Worm (Caenorhabditis elegans): Measurements from ENCODE around the gene Y43F8A.2.

- TF ChIP-seq daf-16 (GFP tag; optimal IDR thresholded peaks at IDR 0.05) (no peak), daf-16 (tag; optimal IDR thresholded peaks at IDR 0.05) (no peak), aha-1 (tag) (no peak), nhr-77 (tag; optimal IDR thresholded peaks at IDR 0.05) (no peak), nhr-237 (tag; optimal IDR thresholded peaks at IDR 0.05) (no peak), D1046.2 (GFP tag; IDR thresholded peaks at IDR 0.05) (no peak), zag-1 (tag; optimal IDR thresholded peaks at IDR 0.05) (no peak)
These were observed 13.3 kb upstream of the Y43F8A.2 start for ce11 chrV:19358039-19358438.
